Worm (Caenorhabditis elegans): ENCODE measurements around the gene Y73B6BL.270.
A peak's percentile ranks its signal among the peaks of the same experiment; 100 is the strongest.

The Y73B6BL.270 gene

ce11 chrIV:6377335-6378069 lies 12.4 kb downstream of the Y73B6BL.270 start:
- TF ChIP-seq unc-39 (tag; optimal IDR thresholded peaks at IDR 0.05): no peak
- TF ChIP-seq lin-13 (tag; optimal IDR thresholded peaks at IDR 0.05): no peak
- no peak for TF ChIP-seq sem-2 (GFP tag; optimal IDR thresholded peaks at IDR 0.05)
- no peak for TF ChIP-seq mls-2 (tag; optimal IDR thresholded peaks at IDR 0.05)
- TF ChIP-seq ces-1 (GFP tag; optimal IDR thresholded peaks at IDR 0.05): no peak
- TF ChIP-seq tbx-8 (GFP tag; optimal IDR thresholded peaks at IDR 0.05): no peak
- TF ChIP-seq ham-2 (GFP tag; optimal IDR thresholded peaks at IDR 0.05): no peak
- TF ChIP-seq ceh-43 (GFP tag; optimal IDR thresholded peaks at IDR 0.05): no peak
- no peak for TF ChIP-seq elt-1 (tag; optimal IDR thresholded peaks at IDR 0.05; ENCODE audit: borderline replicate concordance, insufficient read depth)

- no peak for TF ChIP-seq tbx-8 (GFP tag; optimal IDR thresholded peaks at IDR 0.05)
Observed at ce11 chrIV:6378398-6378797, 13.3 kb downstream of the Y73B6BL.270 start.

- TF ChIP-seq nhr-28 (tag; optimal IDR thresholded peaks at IDR 0.05): no peak
- no peak for TF ChIP-seq lin-32 (GFP tag; optimal IDR thresholded peaks at IDR 0.05)
- TF ChIP-seq ham-2 (GFP tag; optimal IDR thresholded peaks at IDR 0.05): no peak
- TF ChIP-seq lsy-2 (tag; optimal IDR thresholded peaks at IDR 0.05): no peak
- TF ChIP-seq zip-8 (tag; optimal IDR thresholded peaks at IDR 0.05): no peak
- no peak for TF ChIP-seq drap-1 (GFP tag; optimal IDR thresholded peaks at IDR 0.05)
- no peak for TF ChIP-seq mep-1 (tag; optimal IDR thresholded peaks at IDR 0.05)
- no peak for TF ChIP-seq blmp-1 (tag; optimal IDR thresholded peaks at IDR 0.05)
- TF ChIP-seq ceh-83 (GFP tag; optimal IDR thresholded peaks at IDR 0.05): no peak
- TF ChIP-seq sptf-1 (tag; optimal IDR thresholded peaks at IDR 0.05): no peak
- no peak for TF ChIP-seq flh-1 (GFP tag; optimal IDR thresholded peaks at IDR 0.05)
- no peak for TF ChIP-seq elt-3 (tag; optimal IDR thresholded peaks at IDR 0.05)
- no peak for TF ChIP-seq M03D4.4 (tag; optimal IDR thresholded peaks at IDR 0.05)
- TF ChIP-seq snpc-4 (tag; optimal IDR thresholded peaks at IDR 0.05): no peak
- TF ChIP-seq sem-2 (GFP tag; optimal IDR thresholded peaks at IDR 0.05): no peak
Observed at ce11 chrIV:6383970-6384369, 18.8 kb downstream of the Y73B6BL.270 start, which contains the start of gene shl-1. TSS of gene shl-1 (minus strand) at chrIV:6384070.

- peak; percentile 62 for TF ChIP-seq ces-1 (GFP tag; optimal IDR thresholded peaks at IDR 0.05)
- TF ChIP-seq ceh-39 (tag; optimal IDR thresholded peaks at IDR 0.05): no peak
Observed at ce11 chrIV:6385010-6385409, 19.9 kb downstream of the Y73B6BL.270 start.

- TF ChIP-seq ces-1 (GFP tag; optimal IDR thresholded peaks at IDR 0.05): no peak
- TF ChIP-seq zip-8 (tag; optimal IDR thresholded peaks at IDR 0.05): no peak
- TF ChIP-seq blmp-1 (tag; optimal IDR thresholded peaks at IDR 0.05): no peak
- no peak for TF ChIP-seq nhr-237 (tag; optimal IDR thresholded peaks at IDR 0.05)
- TF ChIP-seq drap-1 (GFP tag; optimal IDR thresholded peaks at IDR 0.05): no peak
- TF ChIP-seq unc-120 (tag; optimal IDR thresholded peaks at IDR 0.05; ENCODE audit: poor library complexity, severe bottlenecking): no peak
- no peak for TF ChIP-seq ceh-83 (GFP tag; optimal IDR thresholded peaks at IDR 0.05)
- no peak for TF ChIP-seq elt-1 (tag; optimal IDR thresholded peaks at IDR 0.05; ENCODE audit: borderline replicate concordance, insufficient read depth)
- TF ChIP-seq mep-1 (tag; optimal IDR thresholded peaks at IDR 0.05): no peak
- no peak for TF ChIP-seq sem-2 (GFP tag; optimal IDR thresholded peaks at IDR 0.05)
- no peak for TF ChIP-seq tbx-8 (GFP tag; optimal IDR thresholded peaks at IDR 0.05)
- no peak for TF ChIP-seq sptf-1 (tag; optimal IDR thresholded peaks at IDR 0.05)
- TF ChIP-seq unc-62 (GFP tag; optimal IDR thresholded peaks at IDR 0.05): no peak
- no peak for TF ChIP-seq cnd-1 (tag; optimal IDR thresholded peaks at IDR 0.05)
- no peak for TF ChIP-seq hlh-1 (tag; optimal IDR thresholded peaks at IDR 0.05)
Observed at ce11 chrIV:6388550-6388949, 23.4 kb downstream of the Y73B6BL.270 start.

ce11 chrIV:6391566-6391965 lies 26.4 kb downstream of the Y73B6BL.270 start:
- no peak for TF ChIP-seq nhr-12 (tag; optimal IDR thresholded peaks at IDR 0.05)
